Worm (Caenorhabditis elegans) whole organism, L2 larva: ENCODE results near the gene F23D12.7.

Experiments
- ama-1 ChIP-seq: fragments of 150-350 bp; optimal IDR thresholded peaks from 2 replicates; lab custom pipeline; 2018; ENCODE audit warnings: inconsistent platforms
- ceh-16 ChIP-seq: fragments of 150-350 bp; optimal IDR thresholded peaks from 2 replicates; lab custom pipeline; 2014; ENCODE audit warnings: missing biosample characterization, missing genetic modification characterization
- egl-27 ChIP-seq: sonication (generic microtip); optimal IDR thresholded peaks from 3 replicates; lab custom pipeline; 2017; ENCODE audit warnings: missing biosample characterization, missing genetic modification reagents, missing genetic modification characterization
- lin-39 ChIP-seq: fragments of 150-350 bp; optimal IDR thresholded peaks from 2 replicates; lab custom pipeline; 2014; ENCODE audit warnings: missing biosample characterization, missing genetic modification reagents, missing genetic modification characterization
- lsy-2 ChIP-seq, 2 experiments: fragments of 150-350 bp in 1 of 2; sonication (generic microtip) in 1 of 2; optimal IDR thresholded peaks; 2 replicates each; lab custom pipeline; 2014 to 2017; ENCODE audit warnings: missing biosample characterization in 2 of 2, missing genetic modification characterization in 2 of 2
- mdl-1 ChIP-seq, 2 experiments: fragments of 150-350 bp in 1 of 2; sonication (generic microtip) in 1 of 2; optimal IDR thresholded peaks; 2 replicates each; lab custom pipeline; 2017; ENCODE audit warnings: missing biosample characterization in 2 of 2, missing genetic modification characterization in 2 of 2
- nhr-12 ChIP-seq: fragments of 150-350 bp; optimal IDR thresholded peaks from 2 replicates; lab custom pipeline; 2014; ENCODE audit warnings: missing biosample characterization, missing genetic modification characterization
- unc-62 ChIP-seq: fragments of 150-350 bp; optimal IDR thresholded peaks from 2 replicates; lab custom pipeline; 2014; ENCODE audit warnings: missing biosample characterization, missing genetic modification reagents, missing genetic modification characterization

ce11 chrX:14473740-14474139 is 20.1 kb upstream of the F23D12.7 start, which contains the start of gene M163.5:
- no peak for TF ChIP-seq nhr-12 (tag; lab: Kevin White, UChicago)
- TF ChIP-seq lsy-2 (tag; optimal IDR thresholded peaks at IDR 0.05; lab: Kevin White, UChicago), result no peak
- no peak for TF ChIP-seq unc-62 (GFP tag; lab: Kevin White, UChicago)
- TF ChIP-seq lin-39 (tag; lab: Kevin White, UChicago), result no peak
- TF ChIP-seq ama-1 (lab: Kevin White, UChicago), result no peak
- TF ChIP-seq ceh-16 (tag; lab: Kevin White, UChicago), result no peak
- TF ChIP-seq egl-27 (tag; lab: Kevin White, UChicago), result no peak
- TF ChIP-seq mdl-1 (tag; optimal IDR thresholded peaks at IDR 0.05; lab: Kevin White, UChicago), result no peak
